Fruit fly (Drosophila melanogaster) whole organism, prepupa: ENCODE results near the gene CG2104.

ENCODE experiments used
- CG10631 ChIP-seq: fragments of 200-800 bp; sonication (Bioruptor generic); optimal IDR thresholded peaks from 2 replicates; lab custom pipeline; 2016; ENCODE audit warnings: missing biosample characterization, missing genetic modification characterization
- CG11294 ChIP-seq: fragments of 200-800 bp; sonication (Bioruptor generic); IDR thresholded peaks from 2 replicates; pipeline ENCODE4 v1.3.6; 2022; ENCODE audit warnings: missing biosample characterization, missing genetic modification characterization
- CG11762 ChIP-seq: fragments of 200-800 bp; sonication (Bioruptor generic); optimal IDR thresholded peaks from 3 replicates; lab custom pipeline; 2016; ENCODE audit warnings: missing biosample characterization, missing genetic modification characterization; ENCODE audit not compliant: insufficient read depth
- CG11902 ChIP-seq: fragments of 200-800 bp; sonication (Bioruptor generic); optimal IDR thresholded peaks from 3 replicates; lab custom pipeline; 2016; ENCODE audit warnings: missing biosample characterization, missing genetic modification characterization
- CG1621 ChIP-seq: fragments of 200-800 bp; sonication (Bioruptor generic); optimal IDR thresholded peaks from 3 replicates; lab custom pipeline; 2018; ENCODE audit warnings: missing biosample characterization, mild to moderate bottlenecking, missing genetic modification characterization
- CG16779 ChIP-seq: fragments of 200-800 bp; sonication (Bioruptor generic); optimal IDR thresholded peaks from 3 replicates; lab custom pipeline; 2017; ENCODE audit warnings: missing biosample characterization, mild to moderate bottlenecking, missing genetic modification characterization
- CG3032 ChIP-seq: fragments of 200-800 bp; optimal IDR thresholded peaks from 2 replicates; lab custom pipeline; 2019; ENCODE audit warnings: missing biosample characterization, mild to moderate bottlenecking, missing genetic modification characterization, moderate library complexity
- CG31627 ChIP-seq: fragments of 200-800 bp; sonication (Bioruptor generic); optimal IDR thresholded peaks from 3 replicates; lab custom pipeline; 2016; ENCODE audit warnings: missing biosample characterization, missing genetic modification characterization
- CG32006 ChIP-seq: fragments of 200-800 bp; sonication (Bioruptor generic); optimal IDR thresholded peaks from 3 replicates; lab custom pipeline; 2017; ENCODE audit warnings: missing biosample characterization, mild to moderate bottlenecking, missing genetic modification characterization
- CG6163 ChIP-seq: fragments of 200-800 bp; sonication (Bioruptor generic); IDR thresholded peaks from 3 replicates; pipeline ENCODE4 v1.3.6; 2022; ENCODE audit warnings: missing biosample characterization, missing genetic modification characterization
- CG6276 ChIP-seq: fragments of 200-800 bp; sonication (Bioruptor generic); optimal IDR thresholded peaks from 2 replicates; lab custom pipeline; 2017; ENCODE audit warnings: missing biosample characterization, mild to moderate bottlenecking, missing genetic modification characterization
- CG6854 ChIP-seq: fragments of 200-800 bp; sonication (Bioruptor generic); optimal IDR thresholded peaks from 2 replicates; lab custom pipeline; 2017; ENCODE audit warnings: missing biosample characterization, mild to moderate bottlenecking, missing genetic modification characterization
- CG7368 ChIP-seq: fragments of 200-800 bp; sonication (Bioruptor generic); optimal IDR thresholded peaks from 3 replicates; lab custom pipeline; 2016; ENCODE audit warnings: missing biosample characterization, missing genetic modification characterization
- CG8119 ChIP-seq: fragments of 200-800 bp; sonication (Bioruptor generic); IDR thresholded peaks from 3 replicates; pipeline ENCODE4 v1.3.6; 2022; ENCODE audit warnings: missing biosample characterization, missing genetic modification characterization
- CG8319 ChIP-seq: fragments of 200-800 bp; sonication (Bioruptor generic); optimal IDR thresholded peaks from 3 replicates; lab custom pipeline; 2016; ENCODE audit warnings: missing biosample characterization, missing genetic modification characterization
- CG8632 ChIP-seq: fragments of 200-800 bp; sonication (Bioruptor generic); optimal IDR thresholded peaks from 3 replicates; lab custom pipeline; 2016; ENCODE audit warnings: missing biosample characterization, missing genetic modification characterization
- CG9139 ChIP-seq: fragments of 200-800 bp; sonication (Bioruptor generic); optimal IDR thresholded peaks from 3 replicates; lab custom pipeline; 2017; ENCODE audit warnings: missing biosample characterization, mild to moderate bottlenecking, missing genetic modification characterization
- Eip78C ChIP-seq: fragments of 200-800 bp; sonication (Bioruptor generic); peaks from one replicate; lab custom pipeline; 2016; ENCODE audit warnings: missing biosample characterization, missing genetic modification characterization
- Eip93F ChIP-seq: fragments of 200-800 bp; sonication (Bioruptor generic); optimal IDR thresholded peaks from 2 replicates; lab custom pipeline; 2016; ENCODE audit warnings: missing biosample characterization, mild to moderate bottlenecking, missing genetic modification characterization
- Ets21C ChIP-seq: fragments of 200-800 bp; sonication (Bioruptor generic); optimal IDR thresholded peaks from 3 replicates; lab custom pipeline; 2016; ENCODE audit warnings: missing biosample characterization, missing genetic modification characterization
- Gug ChIP-seq: fragments of 200-800 bp; sonication (Bioruptor generic); IDR thresholded peaks from 2 replicates; pipeline ENCODE4 v1.3.6; 2022; ENCODE audit warnings: missing biosample characterization, missing genetic modification characterization
- Hr39 ChIP-seq: fragments of 200-800 bp; sonication (Bioruptor generic); optimal IDR thresholded peaks from 2 replicates; lab custom pipeline; 2016; ENCODE audit warnings: missing biosample characterization, missing genetic modification characterization
- Hr4 ChIP-seq: fragments of 200-800 bp; sonication (Bioruptor generic); optimal IDR thresholded peaks from 3 replicates; lab custom pipeline; 2016; ENCODE audit warnings: missing biosample characterization, missing genetic modification characterization
- Lpt ChIP-seq: fragments of 200-800 bp; sonication (Bioruptor generic); optimal IDR thresholded peaks from 3 replicates; lab custom pipeline; 2016; ENCODE audit warnings: missing biosample characterization, missing genetic modification characterization
- Met ChIP-seq: fragments of 200-800 bp; sonication (Bioruptor generic); optimal IDR thresholded peaks from 3 replicates; lab custom pipeline; 2016; ENCODE audit warnings: missing biosample characterization, missing genetic modification characterization
- Smox ChIP-seq: fragments of 200-800 bp; sonication (Bioruptor generic); optimal IDR thresholded peaks from 3 replicates; lab custom pipeline; 2016; ENCODE audit warnings: missing biosample characterization, missing genetic modification characterization
- Sox102F ChIP-seq: fragments of 200-800 bp; sonication (Bioruptor generic); optimal IDR thresholded peaks from 2 replicates; lab custom pipeline; 2016; ENCODE audit warnings: missing biosample characterization, mild to moderate bottlenecking, missing genetic modification characterization
- Sox14 ChIP-seq: fragments of 200-800 bp; sonication (Bioruptor generic); optimal IDR thresholded peaks from 3 replicates; lab custom pipeline; 2016; ENCODE audit warnings: missing biosample characterization, missing genetic modification characterization
- Sox15 ChIP-seq: fragments of 200-800 bp; sonication (Bioruptor generic); optimal IDR thresholded peaks from 3 replicates; lab custom pipeline; 2016; ENCODE audit warnings: missing biosample characterization, missing genetic modification characterization
- achi ChIP-seq: fragments of 200-800 bp; sonication (Bioruptor generic); optimal IDR thresholded peaks from 3 replicates; lab custom pipeline; 2016; ENCODE audit warnings: missing biosample characterization, missing genetic modification characterization
- acj6 ChIP-seq: fragments of 200-800 bp; sonication (Bioruptor generic); optimal IDR thresholded peaks from 3 replicates; lab custom pipeline; 2016; ENCODE audit warnings: missing biosample characterization, missing genetic modification characterization
- dac ChIP-seq: fragments of 200-800 bp; sonication (Bioruptor generic); optimal IDR thresholded peaks from 2 replicates; lab custom pipeline; 2017; ENCODE audit warnings: missing biosample characterization, mild to moderate bottlenecking, missing genetic modification characterization
- eg ChIP-seq: fragments of 200-800 bp; sonication (Bioruptor generic); IDR thresholded peaks from 3 replicates; pipeline ENCODE4 v1.3.6; 2022; ENCODE audit warnings: missing biosample characterization, missing genetic modification characterization
- esn ChIP-seq: fragments of 200-800 bp; sonication (Bioruptor generic); optimal IDR thresholded peaks from 2 replicates; lab custom pipeline; 2016; ENCODE audit warnings: missing biosample characterization, mild to moderate bottlenecking, missing genetic modification characterization, moderate library complexity
- fd85E ChIP-seq: fragments of 200-800 bp; sonication (Bioruptor generic); optimal IDR thresholded peaks from 3 replicates; lab custom pipeline; 2016; ENCODE audit warnings: missing biosample characterization, missing genetic modification characterization
- lz ChIP-seq: fragments of 200-800 bp; sonication (Bioruptor generic); optimal IDR thresholded peaks from 3 replicates; lab custom pipeline; 2016; ENCODE audit warnings: missing biosample characterization, missing genetic modification characterization
- net ChIP-seq: fragments of 200-800 bp; sonication (Bioruptor generic); optimal IDR thresholded peaks from 3 replicates; lab custom pipeline; 2016; ENCODE audit warnings: missing biosample characterization, missing genetic modification characterization
- spab ChIP-seq: fragments of 200-800 bp; sonication (Bioruptor generic); optimal IDR thresholded peaks from 2 replicates; lab custom pipeline; 2017; ENCODE audit warnings: missing biosample characterization, mild to moderate bottlenecking, missing genetic modification characterization, missing genetic modification reagents
- svp ChIP-seq: fragments of 200-800 bp; sonication (Bioruptor generic); peaks from one replicate; lab custom pipeline; 2016; ENCODE audit warnings: missing biosample characterization, missing genetic modification characterization

The CG2104 gene

dm6 chr3R:5648569-5649476, 44.3 kb downstream of the CG2104 start, which contains the start of the genes MTA1-like and Sec23 (continued):
- TF ChIP-seq CG6276 (GFP tag; lab: Kevin White, UChicago) (no peak), CG10631 (GFP tag; lab: Kevin White, UChicago) (peak; percentile 77), acj6 (GFP tag; lab: Kevin White, UChicago) (peak; percentile 80), CG6163 (GFP tag; lab: Robert Waterston, UW) (peak; percentile 31; the same call in 1 of the 3 replicates), CG6854 (GFP tag; lab: Kevin White, UChicago) (peak; percentile 12), CG3032 (peak; percentile 54), Sox14 (no peak), CG31627 (GFP tag; lab: Kevin White, UChicago) (peak; percentile 65), CG16779 (tag; lab: Kevin White, UChicago) (no peak), CG8632 (peak; percentile 61), Sox102F (peak; percentile 58), esn (GFP tag; lab: Kevin White, UChicago) (peak; percentile 73), Lpt (peak; percentile 4), CG1621 (tag; lab: Kevin White, UChicago) (no peak), lz (GFP tag; lab: Kevin White, UChicago) (peak; percentile 58), Smox (GFP tag; lab: Kevin White, UChicago) (peak; percentile 45), CG7368 (GFP tag; lab: Kevin White, UChicago) (no peak), Hr39 (GFP tag; lab: Kevin White, UChicago) (peak; percentile 68), CG32006 (peak; percentile 66), Eip93F (GFP tag; lab: Kevin White, UChicago) (no peak), Met (GFP tag; lab: Kevin White, UChicago) (peak; percentile 44), Hr4 (peak; percentile 61), Gug (GFP tag; lab: Robert Waterston, UW) (peak; percentile 11; the same call in 1 of the 2 replicates), CG11762 (GFP tag; lab: Kevin White, UChicago) (peak; percentile 29), CG8319 (GFP tag; lab: Kevin White, UChicago) (peak; percentile 34), CG11902 (peak; percentile 49), dac (GFP tag; lab: Kevin White, UChicago) (no peak), achi (GFP tag; lab: Kevin White, UChicago) (peak; percentile 63), fd85E (GFP tag; lab: Kevin White, UChicago) (no peak), net (peak; percentile 34), CG11294 (GFP tag; lab: Robert Waterston, UW) (0 out of 2 replicates have a peak, but pooled peaks have one; percentile 11), Eip78C (peak; percentile 57), CG9139 (GFP tag; lab: Kevin White, UChicago) (no peak), Sox15 (GFP tag; lab: Kevin White, UChicago) (peak; percentile 43), eg (0 out of 3 replicates have a peak, but pooled peaks have one; percentile 38), spab (GFP tag; lab: Kevin White, UChicago) (no peak), Ets21C (GFP tag; lab: Kevin White, UChicago) (peak; percentile 62), CG8119 (GFP tag; lab: Robert Waterston, UW) (no peak), svp (peak; percentile 88)
- TF ChIP-seq, all 60 proteins: peak for 43
